Worm (Caenorhabditis elegans) whole organism, L4 larva: ENCODE measurements around the gene H37A05.4.
A peak's percentile ranks its signal among the peaks of the same experiment; 100 is the strongest.

ENCODE experiments used
- Y48G9A.11 ChIP-seq: fragments of 200-800 bp; sonication (Bioruptor generic); IDR thresholded peaks from 2 replicates; pipeline ENCODE4 v1.3.6; 2022; ENCODE audit warnings: missing genetic modification reagents, missing genetic modification characterization, missing compliant biosample characterization
- ceh-28 ChIP-seq: fragments of 150-350 bp; optimal IDR thresholded peaks from 2 replicates; lab custom pipeline; 2014; ENCODE audit warnings: missing biosample characterization, missing genetic modification reagents, missing genetic modification characterization
- ctbp-1 ChIP-seq: fragments of 200-800 bp; sonication (Bioruptor generic); IDR thresholded peaks from 2 replicates; pipeline ENCODE4 v1.3.6; 2022; ENCODE audit warnings: missing genetic modification reagents, missing genetic modification characterization, missing compliant biosample characterization
- fkh-10 ChIP-seq: fragments of 150-350 bp; optimal IDR thresholded peaks from 2 replicates; lab custom pipeline; 2014; ENCODE audit warnings: missing biosample characterization, missing genetic modification reagents, missing genetic modification characterization
- mep-1 ChIP-seq: fragments of 150-350 bp; sonication (generic microtip); optimal IDR thresholded peaks from 3 replicates; lab custom pipeline; 2014; ENCODE audit warnings: missing biosample characterization, missing genetic modification characterization
- nhr-77 ChIP-seq: fragments of 150-350 bp; optimal IDR thresholded peaks from 2 replicates; lab custom pipeline; 2014; ENCODE audit warnings: missing biosample characterization, missing genetic modification characterization
- zag-1 ChIP-seq: fragments of 150-350 bp; optimal IDR thresholded peaks from 2 replicates; lab custom pipeline; 2014; ENCODE audit warnings: missing biosample characterization, missing genetic modification characterization
- ztf-11 ChIP-seq: fragments of 150-350 bp; optimal IDR thresholded peaks from 2 replicates; lab custom pipeline; 2014; ENCODE audit warnings: missing biosample characterization, missing genetic modification characterization

DNA sequence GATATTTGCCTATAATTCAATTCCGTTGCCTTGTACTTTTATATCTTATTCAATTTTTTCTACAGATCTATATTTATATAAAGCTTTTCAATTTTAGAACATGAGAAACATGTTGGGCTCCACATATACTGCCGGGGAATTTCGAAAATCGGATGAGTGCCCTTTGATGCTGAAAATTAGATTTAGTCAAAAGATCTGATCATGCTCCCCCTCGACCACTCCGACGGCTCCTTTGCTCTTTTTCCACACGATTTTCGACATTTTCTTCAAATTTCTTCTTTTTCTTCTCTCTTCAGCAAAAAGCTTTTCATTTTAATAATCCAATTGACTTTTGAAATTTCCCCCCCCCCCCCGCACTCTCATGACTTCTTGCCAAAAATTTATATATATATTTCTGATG lies 31.9 kb upstream of the H37A05.4 start:
- no peak for TF ChIP-seq nhr-77 (tag; lab: Kevin White, UChicago)
- no peak for TF ChIP-seq ztf-11 (tag; lab: Kevin White, UChicago)
- TF ChIP-seq Y48G9A.11 (GFP tag; lab: Robert Waterston, UW) = no peak
- no peak for TF ChIP-seq zag-1 (tag; lab: Kevin White, UChicago)
- TF ChIP-seq fkh-10 (GFP tag; lab: Kevin White, UChicago) = peak; percentile 53
- TF ChIP-seq ctbp-1 (GFP tag; lab: Robert Waterston, UW) = 0 out of 2 replicates have a peak, but pooled peaks have one; percentile 10
- no peak for TF ChIP-seq mep-1 (tag; lab: Kevin White, UChicago)
- no peak for TF ChIP-seq ceh-28 (tag; lab: Kevin White, UChicago)
